Fruit fly (Drosophila melanogaster): Measurements from ENCODE around the gene CG13297.
A peak's percentile ranks its signal among the peaks of the same experiment; 100 is the strongest.

CG13297 gene

DNA sequence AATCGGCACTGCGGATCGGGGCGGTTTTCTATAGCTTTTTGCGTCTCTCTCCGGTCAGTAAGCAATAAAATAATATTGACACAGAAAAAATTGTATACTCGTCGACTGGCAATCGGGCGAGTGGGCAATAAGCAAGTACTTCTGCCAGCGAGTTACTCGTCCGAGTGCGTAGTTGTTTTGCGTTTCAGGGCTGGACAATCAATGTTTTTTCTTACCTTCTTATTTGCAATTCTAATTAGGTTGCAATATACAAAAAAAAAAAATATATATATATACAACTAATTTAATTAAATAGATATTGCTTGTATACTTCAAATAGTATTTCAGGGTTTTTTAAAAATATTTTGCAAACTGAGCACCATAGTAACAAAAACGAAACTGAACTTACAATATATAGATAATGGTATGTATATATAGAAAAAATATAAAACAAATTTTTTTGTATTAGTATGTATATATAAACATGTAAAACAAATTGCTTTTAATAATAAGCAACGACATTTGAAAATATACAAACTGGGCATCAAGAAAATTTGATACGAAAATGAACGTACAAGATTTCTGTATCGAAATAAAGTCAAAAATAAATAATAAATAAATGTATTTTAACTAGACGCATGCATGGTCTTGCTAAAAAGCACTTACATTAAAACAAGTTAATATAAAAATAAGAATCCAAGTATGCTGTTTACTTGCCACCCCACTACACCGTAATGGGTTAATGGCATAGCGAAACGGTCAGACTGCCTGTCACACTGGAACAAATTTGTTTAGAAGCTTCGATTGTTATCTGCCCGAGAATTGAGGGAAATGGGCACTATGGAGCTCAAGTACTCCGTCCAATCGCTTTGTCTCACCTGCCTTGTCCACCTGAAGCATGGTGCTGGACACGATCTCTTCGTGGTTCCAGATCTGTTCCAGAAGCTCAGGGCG lies 32.1 kb upstream of the CG13297 start, which contains the start of the genes D19A and CG7386:
TSS of gene D19A (minus strand) at position 129 of the 933 bp plus-strand sequence.
TSS of gene CG7386 (plus strand) at position 751 of the 933 bp plus-strand sequence.
- TF ChIP-seq Dfd (GFP tag; optimal IDR thresholded peaks at IDR 0.05) (no peak), psq (GFP tag; optimal IDR thresholded peaks at IDR 0.05) (peak; percentile 55), brk (GFP tag; optimal IDR thresholded peaks at IDR 0.05) (no peak), Sp1 (GFP tag; optimal IDR thresholded peaks at IDR 0.05) (peak; percentile 65), HLH106 (tag; optimal IDR thresholded peaks at IDR 0.05) (peak; percentile 39), Mio (GFP tag; optimal IDR thresholded peaks at IDR 0.05) (no peak), sv (GFP tag; optimal IDR thresholded peaks at IDR 0.05) (peak; percentile 65), Hr83 (GFP tag; optimal IDR thresholded peaks at IDR 0.05; ENCODE audit: poor library complexity, severe bottlenecking) (peak; percentile 91), GATAd (GFP tag; optimal IDR thresholded peaks at IDR 0.05) (no peak), Rel (GFP tag; optimal IDR thresholded peaks at IDR 0.05) (no peak), Rel (tag; optimal IDR thresholded peaks at IDR 0.05) (peak; percentile 24), Jra (GFP tag; optimal IDR thresholded peaks at IDR 0.05) (no peak), Vsx2 (GFP tag; optimal IDR thresholded peaks at IDR 0.05; ENCODE audit: partially characterized antibody) (peak; percentile 96), Hnf4 (GFP tag; optimal IDR thresholded peaks at IDR 0.05) (peak; percentile 66), woc (GFP tag; optimal IDR thresholded peaks at IDR 0.05) (peak; percentile 79), usp (GFP tag; optimal IDR thresholded peaks at IDR 0.05) (no peak), Hr78 (GFP tag; optimal IDR thresholded peaks at IDR 0.05) (no peak), lola (GFP tag; optimal IDR thresholded peaks at IDR 0.05) (no peak), dl (GFP tag; optimal IDR thresholded peaks at IDR 0.05; ENCODE audit: insufficient read depth in 1 of 2, partially characterized antibody in 2 of 2) (peak in 1 of 2 experiments; percentile 28), Abd-B (GFP tag; optimal IDR thresholded peaks at IDR 0.05) (no peak), ey (GFP tag; optimal IDR thresholded peaks at IDR 0.05) (peak; percentile 47), br (GFP tag; optimal IDR thresholded peaks at IDR 0.05) (peak; percentile 51), dmrt93B (GFP tag; optimal IDR thresholded peaks at IDR 0.05) (no peak), tai (GFP tag; optimal IDR thresholded peaks at IDR 0.05) (no peak), N (GFP tag; optimal IDR thresholded peaks at IDR 0.05) (no peak), jim (GFP tag; optimal IDR thresholded peaks at IDR 0.05) (no peak), rgr (GFP tag; optimal IDR thresholded peaks at IDR 0.05) (peak; percentile 59), foxo (GFP tag; optimal IDR thresholded peaks at IDR 0.05) (peak in 1 of 2 experiments; percentile 70), Dif (GFP tag; optimal IDR thresholded peaks at IDR 0.05; ENCODE audit: partially characterized antibody) (peak; percentile 91), CrebA (GFP tag; optimal IDR thresholded peaks at IDR 0.05; ENCODE audit: borderline replicate concordance) (no peak), fru (GFP tag; optimal IDR thresholded peaks at IDR 0.05) (peak; percentile 24), h (GFP tag; optimal IDR thresholded peaks at IDR 0.05) (peak; percentile 58), OdsH (GFP tag; optimal IDR thresholded peaks at IDR 0.05) (peak; percentile 28), CG9705 (GFP tag; optimal IDR thresholded peaks at IDR 0.05) (peak; percentile 45), CG32264 (GFP tag; optimal IDR thresholded peaks at IDR 0.05) (no peak), Myc (optimal IDR thresholded peaks at IDR 0.05) (peak; percentile 30), dsf (GFP tag; optimal IDR thresholded peaks at IDR 0.05; ENCODE audit: borderline replicate concordance) (no peak), pan (optimal IDR thresholded peaks at IDR 0.05) (no peak), sage (GFP tag; optimal IDR thresholded peaks at IDR 0.05) (no peak)

- TF ChIP-seq fru (GFP tag; optimal IDR thresholded peaks at IDR 0.05): peak; percentile 80
- TF ChIP-seq Dif (GFP tag; optimal IDR thresholded peaks at IDR 0.05; ENCODE audit: partially characterized antibody): peak; percentile 60
- no peak for TF ChIP-seq Vsx2 (GFP tag; optimal IDR thresholded peaks at IDR 0.05; ENCODE audit: partially characterized antibody)
- TF ChIP-seq pan (optimal IDR thresholded peaks at IDR 0.05): no peak
- TF ChIP-seq dsf (GFP tag; optimal IDR thresholded peaks at IDR 0.05; ENCODE audit: borderline replicate concordance): no peak
- no peak for TF ChIP-seq Hr78 (GFP tag; optimal IDR thresholded peaks at IDR 0.05)
- peak; percentile 80 for TF ChIP-seq ey (GFP tag; optimal IDR thresholded peaks at IDR 0.05)
- no peak for TF ChIP-seq usp (GFP tag; optimal IDR thresholded peaks at IDR 0.05)
- no peak for TF ChIP-seq sage (GFP tag; optimal IDR thresholded peaks at IDR 0.05)
- peak; percentile 91 for TF ChIP-seq woc (GFP tag; optimal IDR thresholded peaks at IDR 0.05)
- TF ChIP-seq Rel (GFP tag; optimal IDR thresholded peaks at IDR 0.05): no peak
- peak; percentile 92 for TF ChIP-seq Rel (tag; optimal IDR thresholded peaks at IDR 0.05)
- no peak for TF ChIP-seq Jra (GFP tag; optimal IDR thresholded peaks at IDR 0.05)
- no peak for TF ChIP-seq brk (GFP tag; optimal IDR thresholded peaks at IDR 0.05)
- no peak for TF ChIP-seq Hnf4 (GFP tag; optimal IDR thresholded peaks at IDR 0.05)
- TF ChIP-seq Dfd (GFP tag; optimal IDR thresholded peaks at IDR 0.05): no peak
- no peak for TF ChIP-seq dl (GFP tag; optimal IDR thresholded peaks at IDR 0.05; ENCODE audit: insufficient read depth in 1 of 2, partially characterized antibody in 2 of 2)
- TF ChIP-seq CG9705 (GFP tag; optimal IDR thresholded peaks at IDR 0.05): peak; percentile 52
- TF ChIP-seq lola (GFP tag; optimal IDR thresholded peaks at IDR 0.05): no peak
- no peak for TF ChIP-seq Abd-B (GFP tag; optimal IDR thresholded peaks at IDR 0.05)
- TF ChIP-seq h (GFP tag; optimal IDR thresholded peaks at IDR 0.05): peak; percentile 87
- TF ChIP-seq HLH106 (tag; optimal IDR thresholded peaks at IDR 0.05): peak; percentile 77
- peak; percentile 82 for TF ChIP-seq br (GFP tag; optimal IDR thresholded peaks at IDR 0.05)
- TF ChIP-seq CrebA (GFP tag; optimal IDR thresholded peaks at IDR 0.05; ENCODE audit: borderline replicate concordance): no peak
- peak in 1 of 2 experiments; percentile 91 for TF ChIP-seq foxo (GFP tag; optimal IDR thresholded peaks at IDR 0.05)
- TF ChIP-seq Mio (GFP tag; optimal IDR thresholded peaks at IDR 0.05): peak; percentile 3
- TF ChIP-seq psq (GFP tag; optimal IDR thresholded peaks at IDR 0.05): peak; percentile 85
- peak; percentile 99 for TF ChIP-seq Hr83 (GFP tag; optimal IDR thresholded peaks at IDR 0.05; ENCODE audit: poor library complexity, severe bottlenecking)
- TF ChIP-seq tai (GFP tag; optimal IDR thresholded peaks at IDR 0.05): no peak
- peak; percentile 70 for TF ChIP-seq GATAd (GFP tag; optimal IDR thresholded peaks at IDR 0.05)
- TF ChIP-seq CG32264 (GFP tag; optimal IDR thresholded peaks at IDR 0.05): peak; percentile 54
- TF ChIP-seq jim (GFP tag; optimal IDR thresholded peaks at IDR 0.05): peak; percentile 96
- peak; percentile 78 for TF ChIP-seq Myc (optimal IDR thresholded peaks at IDR 0.05)
- peak; percentile 74 for TF ChIP-seq Sp1 (GFP tag; optimal IDR thresholded peaks at IDR 0.05)
- peak; percentile 79 for TF ChIP-seq sv (GFP tag; optimal IDR thresholded peaks at IDR 0.05)
- TF ChIP-seq dmrt93B (GFP tag; optimal IDR thresholded peaks at IDR 0.05): peak; percentile 47
- TF ChIP-seq OdsH (GFP tag; optimal IDR thresholded peaks at IDR 0.05): peak; percentile 81
Observed at dm6 chr3L:6184884-6185438, 27.8 kb upstream of the CG13297 start, which contains the start of the genes D19B and CG43293. D19B (minus strand) TSS chr3L:6184920. CG43293 (plus strand) TSS chr3L:6185189.

All from whole organism, wandering third instar larva.